Worm (Caenorhabditis elegans) whole organism, L4 larva: ENCODE data around the gene best-2.

ENCODE experiments used
- F37D6.2 ChIP-seq: sonication (generic microtip); optimal IDR thresholded peaks from 2 replicates; lab custom pipeline; 2016; ENCODE audit warnings: mild to moderate bottlenecking, missing genetic modification characterization, missing compliant biosample characterization
- R02D3.7 ChIP-seq: fragments of 150-350 bp; sonication (generic microtip); optimal IDR thresholded peaks from 3 replicates; lab custom pipeline; 2014; ENCODE audit warnings: missing biosample characterization, missing genetic modification characterization
- T26A8.4 ChIP-seq: fragments of 200-800 bp; sonication (Bioruptor generic); IDR thresholded peaks from 2 replicates; pipeline ENCODE4 v1.3.6; 2022; ENCODE audit warnings: missing genetic modification characterization, missing compliant biosample characterization
- Y48G9A.11 ChIP-seq: fragments of 200-800 bp; sonication (Bioruptor generic); IDR thresholded peaks from 2 replicates; pipeline ENCODE4 v1.3.6; 2022; ENCODE audit warnings: missing genetic modification reagents, missing genetic modification characterization, missing compliant biosample characterization
- ZK337.2 ChIP-seq: fragments of 200-800 bp; sonication (Bioruptor generic); IDR thresholded peaks from 2 replicates; pipeline ENCODE4 v1.3.6; 2022; ENCODE audit warnings: missing genetic modification reagents, missing genetic modification characterization, missing compliant biosample characterization
- aha-1 ChIP-seq: fragments of 150-350 bp; peaks from one replicate; lab custom pipeline; 2014; ENCODE audit warnings: missing biosample characterization, missing genetic modification characterization
- aly-2 ChIP-seq: sonication (generic microtip); optimal IDR thresholded peaks from 2 replicates; lab custom pipeline; 2018; ENCODE audit warnings: missing biosample characterization, missing genetic modification characterization
- arid-1 ChIP-seq: fragments of 200-800 bp; sonication (Bioruptor generic); conservative IDR thresholded peaks from 2 replicates; pipeline ENCODE4 v1.3.6; 2022; ENCODE audit warnings: missing genetic modification reagents, missing genetic modification characterization, missing compliant biosample characterization
- ceh-32 ChIP-seq: sonication (generic microtip); optimal IDR thresholded peaks from 2 replicates; lab custom pipeline; 2016; ENCODE audit warnings: mild to moderate bottlenecking, missing genetic modification characterization, missing compliant biosample characterization; ENCODE audit not compliant: poor library complexity
- ceh-62 ChIP-seq: sonication (generic microtip); optimal IDR thresholded peaks from 2 replicates; lab custom pipeline; 2017; ENCODE audit warnings: missing biosample characterization, missing genetic modification characterization
- ces-1 ChIP-seq: fragments of 150-350 bp; sonication (generic microtip); optimal IDR thresholded peaks from 4 replicates; lab custom pipeline; 2014; ENCODE audit warnings: missing biosample characterization, missing genetic modification reagents, missing genetic modification characterization
- cey-2 ChIP-seq: sonication (generic microtip); optimal IDR thresholded peaks from 3 replicates; lab custom pipeline; 2017; ENCODE audit warnings: missing genetic modification characterization, mild to moderate bottlenecking, missing compliant biosample characterization, antibody characterized with exemption, borderline replicate concordance; ENCODE audit not compliant: insufficient read depth
- daf-16 ChIP-seq, 3 experiments: sonication (generic microtip); optimal IDR thresholded peaks; 2 replicates each; lab custom pipeline; 2016 to 2017; ENCODE audit warnings: missing genetic modification characterization in 3 of 3, missing genetic modification reagents in 3 of 3, mild to moderate bottlenecking in 2 of 3, missing compliant biosample characterization in 2 of 3, missing biosample characterization in 1 of 3, moderate library complexity in 1 of 3
- daf-8 ChIP-seq: fragments of 200-800 bp; sonication (Bioruptor generic); IDR thresholded peaks from 2 replicates; pipeline ENCODE4 v1.3.6; 2022; ENCODE audit warnings: missing genetic modification characterization, missing compliant biosample characterization
- dpl-1 ChIP-seq: fragments of 150-350 bp; optimal IDR thresholded peaks from 2 replicates; lab custom pipeline; 2014; ENCODE audit warnings: missing biosample characterization, missing genetic modification reagents, missing genetic modification characterization
- duxl-1 ChIP-seq: sonication (generic microtip); optimal IDR thresholded peaks from 2 replicates; lab custom pipeline; 2016; ENCODE audit warnings: mild to moderate bottlenecking, missing genetic modification characterization, moderate library complexity, missing compliant biosample characterization; ENCODE audit not compliant: poor library complexity
- dve-1 ChIP-seq: sonication (generic microtip); optimal IDR thresholded peaks from 2 replicates; lab custom pipeline; 2017; ENCODE audit warnings: antibody characterized with exemption, mild to moderate bottlenecking, missing genetic modification characterization, missing compliant biosample characterization; ENCODE audit not compliant: insufficient read depth
- egl-27 ChIP-seq: sonication (generic microtip); optimal IDR thresholded peaks from 3 replicates; lab custom pipeline; 2017; ENCODE audit warnings: missing biosample characterization, missing genetic modification reagents, missing genetic modification characterization
- fkh-10 ChIP-seq: fragments of 150-350 bp; optimal IDR thresholded peaks from 2 replicates; lab custom pipeline; 2014; ENCODE audit warnings: missing biosample characterization, missing genetic modification reagents, missing genetic modification characterization
- gei-8 ChIP-seq: fragments of 200-800 bp; sonication (Bioruptor generic); optimal IDR thresholded peaks from 2 replicates; lab custom pipeline; 2018; ENCODE audit warnings: mild to moderate bottlenecking, missing genetic modification characterization, missing compliant biosample characterization
- hif-1 ChIP-seq, 2 experiments: sonication (generic microtip); optimal IDR thresholded peaks; 2 replicates each; lab custom pipeline; 2016 to 2017; ENCODE audit warnings: missing compliant biosample characterization in 2 of 2, missing genetic modification characterization in 2 of 2, missing genetic modification reagents in 2 of 2, missing genotype in 2 of 2, mild to moderate bottlenecking in 1 of 2
- hlh-11 ChIP-seq: fragments of 200-800 bp; sonication (Bioruptor generic); optimal IDR thresholded peaks from 2 replicates; lab custom pipeline; 2018; ENCODE audit warnings: mild to moderate bottlenecking, missing genetic modification characterization, missing compliant biosample characterization
- hlh-30 ChIP-seq: sonication (generic microtip); optimal IDR thresholded peaks from 2 replicates; lab custom pipeline; 2017; ENCODE audit warnings: antibody characterized with exemption, mild to moderate bottlenecking, missing genetic modification characterization, missing compliant biosample characterization; ENCODE audit not compliant: insufficient read depth
- hmg-1.1 ChIP-seq: fragments of 200-800 bp; sonication (Bioruptor generic); IDR thresholded peaks from 2 replicates; pipeline ENCODE4 v1.3.6; 2022; ENCODE audit warnings: missing genetic modification reagents, missing genetic modification characterization, missing compliant biosample characterization
- jun-1 ChIP-seq: fragments of 150-350 bp; optimal IDR thresholded peaks from 2 replicates; lab custom pipeline; 2014; ENCODE audit warnings: missing biosample characterization, missing genetic modification reagents, missing genetic modification characterization
- lin-13 ChIP-seq: fragments of 150-350 bp; optimal IDR thresholded peaks from 2 replicates; lab custom pipeline; 2014; ENCODE audit warnings: missing biosample characterization, missing genetic modification reagents, missing genetic modification characterization
- lin-38 ChIP-seq: fragments of 200-800 bp; sonication (Bioruptor generic); IDR thresholded peaks from 2 replicates; pipeline ENCODE4 v1.3.6; 2022; ENCODE audit warnings: missing genetic modification reagents, missing genetic modification characterization, missing compliant biosample characterization
- lsy-2 ChIP-seq, 2 experiments: fragments of 150-350 bp in 1 of 2; sonication (generic microtip) in 1 of 2; optimal IDR thresholded peaks; 2 replicates each; lab custom pipeline; 2014 to 2017; ENCODE audit warnings: missing biosample characterization in 2 of 2, missing genetic modification characterization in 2 of 2
- mdl-1 ChIP-seq, 2 experiments: fragments of 150-350 bp in 1 of 2; sonication (generic microtip) in 1 of 2; optimal IDR thresholded peaks; 2 replicates each; lab custom pipeline; 2014 to 2017; ENCODE audit warnings: missing biosample characterization in 2 of 2, missing genetic modification characterization in 2 of 2
- mep-1 ChIP-seq: fragments of 150-350 bp; sonication (generic microtip); optimal IDR thresholded peaks from 3 replicates; lab custom pipeline; 2014; ENCODE audit warnings: missing biosample characterization, missing genetic modification characterization
- mes-2 ChIP-seq: sonication (generic microtip); optimal IDR thresholded peaks from 2 replicates; lab custom pipeline; 2016; ENCODE audit warnings: missing genotype, mild to moderate bottlenecking, missing genetic modification characterization, missing compliant biosample characterization; ENCODE audit not compliant: poor library complexity, severe bottlenecking
- nhr-11 ChIP-seq: fragments of 150-350 bp; optimal IDR thresholded peaks from 2 replicates; lab custom pipeline; 2014; ENCODE audit warnings: missing biosample characterization, missing genetic modification characterization
- nhr-28 ChIP-seq: fragments of 150-350 bp; optimal IDR thresholded peaks from 2 replicates; lab custom pipeline; 2014; ENCODE audit warnings: missing biosample characterization, missing genetic modification characterization
- nhr-6 ChIP-seq: fragments of 150-350 bp; optimal IDR thresholded peaks from 2 replicates; lab custom pipeline; 2014; ENCODE audit warnings: missing biosample characterization, missing genetic modification characterization
- nhr-76 ChIP-seq: fragments of 150-350 bp; optimal IDR thresholded peaks from 2 replicates; lab custom pipeline; 2014; ENCODE audit warnings: missing biosample characterization, missing genetic modification characterization
- pha-4 ChIP-seq, 2 experiments: fragments of 150-350 bp in 1 of 2; fragments of 200-800 bp in 1 of 2; sonication (Bioruptor generic) in 1 of 2; IDR thresholded peaks in 1 of 2; optimal IDR thresholded peaks in 1 of 2; 2 replicates each; pipeline versions ENCODE4 v1.3.6 to Lab custom; 2014 to 2022; ENCODE audit warnings: missing genetic modification characterization in 2 of 2, missing genetic modification reagents in 2 of 2, missing biosample characterization in 1 of 2, missing compliant biosample characterization in 1 of 2
- rbr-2 ChIP-seq: sonication (generic microtip); optimal IDR thresholded peaks from 2 replicates; lab custom pipeline; 2016; ENCODE audit warnings: missing genotype, missing genetic modification characterization, missing compliant biosample characterization
- sdz-12 ChIP-seq: fragments of 200-800 bp; sonication (Bioruptor generic); optimal IDR thresholded peaks from 2 replicates; lab custom pipeline; 2018; ENCODE audit warnings: mild to moderate bottlenecking, missing genetic modification characterization, missing compliant biosample characterization
- set-16 ChIP-seq: fragments of 200-800 bp; sonication (Bioruptor generic); IDR thresholded peaks from 2 replicates; pipeline ENCODE4 v1.3.6; 2022; ENCODE audit warnings: missing genetic modification reagents, missing genetic modification characterization, missing compliant biosample characterization
- snpc-1.2 ChIP-seq: fragments of 200-800 bp; sonication (Bioruptor generic); IDR thresholded peaks from 2 replicates; pipeline ENCODE4 v1.3.6; 2022; ENCODE audit warnings: missing genetic modification reagents, missing genetic modification characterization, missing compliant biosample characterization
- snpc-4 ChIP-seq: fragments of 150-350 bp; optimal IDR thresholded peaks from 2 replicates; lab custom pipeline; 2014; ENCODE audit warnings: missing biosample characterization, missing genetic modification characterization
- tag-97 ChIP-seq: fragments of 200-800 bp; sonication (Bioruptor generic); IDR thresholded peaks from 2 replicates; pipeline ENCODE4 v1.3.6; 2022; ENCODE audit warnings: missing genetic modification characterization, missing compliant biosample characterization
- unc-130 ChIP-seq: sonication (generic microtip); optimal IDR thresholded peaks from 2 replicates; lab custom pipeline; 2016; ENCODE audit warnings: missing genetic modification reagents, missing genetic modification characterization, missing compliant biosample characterization
- vab-7 ChIP-seq: fragments of 200-800 bp; sonication (Bioruptor generic); IDR thresholded peaks from 2 replicates; pipeline ENCODE4 v1.3.6; 2022; ENCODE audit warnings: missing genetic modification reagents, missing genetic modification characterization, missing compliant biosample characterization
- zfp-2 ChIP-seq: sonication (generic microtip); optimal IDR thresholded peaks from 2 replicates; lab custom pipeline; 2016; ENCODE audit warnings: mild to moderate bottlenecking, missing genetic modification characterization, missing compliant biosample characterization
- zip-2 ChIP-seq: fragments of 150-350 bp; optimal IDR thresholded peaks from 2 replicates; lab custom pipeline; 2014; ENCODE audit warnings: missing biosample characterization, missing genetic modification characterization
- ztf-7 ChIP-seq: fragments of 150-350 bp; optimal IDR thresholded peaks from 2 replicates; lab custom pipeline; 2014; ENCODE audit warnings: missing biosample characterization, missing genetic modification characterization

Gene best-2

ce11 chrIV:13100415-13100814 is 12.5 kb downstream of the best-2 start, which contains the start of gene fask-1:
TSS of gene fask-1 (plus strand) at chrIV:13100715.
- no peak for TF ChIP-seq ZK337.2 (GFP tag; lab: Robert Waterston, UW)
- TF ChIP-seq lin-38 (GFP tag; lab: Robert Waterston, UW), result 0 out of 2 replicates have a peak, but pooled peaks have one; percentile 39

DNA sequence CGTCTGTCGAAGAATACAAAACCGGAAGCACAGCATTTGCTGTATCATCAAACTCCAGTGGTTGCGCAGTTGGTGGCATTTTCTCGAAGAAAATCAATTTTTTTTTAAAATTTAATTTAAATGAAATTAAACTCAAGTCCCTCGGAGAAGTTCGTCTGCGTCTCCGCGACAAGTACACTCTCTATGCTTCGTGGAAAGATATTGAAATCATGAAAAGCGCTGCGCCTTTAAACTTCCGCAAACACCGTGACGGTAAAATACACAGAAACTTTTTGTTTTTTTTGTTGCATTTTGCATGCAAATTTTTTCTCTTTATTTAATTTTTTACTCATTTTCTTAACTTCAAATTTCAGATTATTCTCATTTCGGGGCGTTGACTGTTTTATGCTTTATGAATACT is 14.2 kb downstream of the best-2 start, which contains the start of the genes dli-1, tin-9.2 and exos-4.1:
TSS of gene dli-1 (minus strand) at position 141 of the 400 bp plus-strand sequence.
TSS of gene tin-9.2 (plus strand) at position 344 of the 400 bp plus-strand sequence.
TSS of gene exos-4.1 (plus strand) at position 348 of the 400 bp plus-strand sequence.
- no peak for TF ChIP-seq egl-27 (tag; lab: Kevin White, UChicago)
- peak; percentile 81 for TF ChIP-seq lin-38 (GFP tag; lab: Robert Waterston, UW)
- TF ChIP-seq jun-1 (tag; lab: Kevin White, UChicago), result no peak
- TF ChIP-seq hmg-1.1 (GFP tag; lab: Robert Waterston, UW), result peak; percentile 65
- no peak for TF ChIP-seq snpc-4 (tag; lab: Kevin White, UChicago)
- no peak for TF ChIP-seq ztf-7 (tag; lab: Kevin White, UChicago)
- TF ChIP-seq dve-1, result peak; percentile 44
- TF ChIP-seq mes-2 (tag; lab: Kevin White, UChicago), result peak; percentile 80
- peak; percentile 33 for TF ChIP-seq duxl-1 (tag; lab: Kevin White, UChicago)
- peak; percentile 52 for TF ChIP-seq hlh-11 (tag; lab: Kevin White, UChicago)
- TF ChIP-seq dpl-1 (GFP tag; lab: Kevin White, UChicago), result peak; percentile 78
- no peak for TF ChIP-seq set-16 (GFP tag; lab: Robert Waterston, UW)
- TF ChIP-seq nhr-28, result no peak
- no peak for TF ChIP-seq mdl-1 (tag; optimal IDR thresholded peaks at IDR 0.05; lab: Kevin White, UChicago)
- no peak for TF ChIP-seq daf-16 (GFP tag; optimal IDR thresholded peaks at IDR 0.05; lab: Kevin White, UChicago)
- peak; percentile 35 for TF ChIP-seq daf-16 (tag; optimal IDR thresholded peaks at IDR 0.05; lab: Kevin White, UChicago)
- no peak for TF ChIP-seq vab-7 (GFP tag; lab: Robert Waterston, UW)
- TF ChIP-seq aly-2 (tag; lab: Kevin White, UChicago), result no peak
- TF ChIP-seq zfp-2, result no peak
- no peak for TF ChIP-seq tag-97 (GFP tag; lab: Robert Waterston, UW)
- peak; percentile 69 for TF ChIP-seq mep-1 (tag; lab: Kevin White, UChicago)
- peak; percentile 7 for TF ChIP-seq nhr-11
- no peak for TF ChIP-seq ZK337.2 (GFP tag; lab: Robert Waterston, UW)
- peak; percentile 3 for TF ChIP-seq ces-1
- TF ChIP-seq pha-4 (GFP tag; IDR thresholded peaks at IDR 0.05; lab: Robert Waterston, UW), result 0 out of 2 replicates have a peak, but pooled peaks have one; percentile 33
- no peak for TF ChIP-seq pha-4 (tag; optimal IDR thresholded peaks at IDR 0.05; lab: Kevin White, UChicago)
- no peak for TF ChIP-seq T26A8.4 (GFP tag; lab: Robert Waterston, UW)
- TF ChIP-seq rbr-2 (tag; lab: Kevin White, UChicago), result peak; percentile 68
- TF ChIP-seq ceh-32, result no peak
- peak in 1 of 2 experiments; percentile 15 for TF ChIP-seq hif-1 (tag; optimal IDR thresholded peaks at IDR 0.05; lab: Kevin White, UChicago)
- TF ChIP-seq daf-8 (GFP tag; lab: Robert Waterston, UW), result no peak
- TF ChIP-seq lsy-2 (tag; optimal IDR thresholded peaks at IDR 0.05; lab: Kevin White, UChicago), result peak in 1 of 2 experiments; percentile 89
- peak; percentile 46 for TF ChIP-seq hlh-30 (tag; lab: Kevin White, UChicago)
- no peak for TF ChIP-seq Y48G9A.11 (GFP tag; lab: Robert Waterston, UW)
- TF ChIP-seq nhr-6 (tag; lab: Kevin White, UChicago), result peak; percentile 42
- TF ChIP-seq R02D3.7 (tag; lab: Kevin White, UChicago), result no peak
- TF ChIP-seq cey-2 (tag; lab: Kevin White, UChicago), result no peak
- TF ChIP-seq zip-2 (tag; lab: Kevin White, UChicago), result no peak
- peak; percentile 9 for TF ChIP-seq F37D6.2 (tag; lab: Kevin White, UChicago)
- no peak for TF ChIP-seq ceh-62 (tag; lab: Kevin White, UChicago)
- peak; percentile 42 for TF ChIP-seq arid-1
- no peak for TF ChIP-seq aha-1 (tag; lab: Kevin White, UChicago)
- TF ChIP-seq sdz-12, result no peak
- no peak for TF ChIP-seq nhr-76 (tag; lab: Kevin White, UChicago)
- TF ChIP-seq unc-130 (GFP tag; lab: Kevin White, UChicago), result peak; percentile 28
- no peak for TF ChIP-seq lin-13 (GFP tag; lab: Kevin White, UChicago)
- no peak for TF ChIP-seq gei-8 (GFP tag; lab: Kevin White, UChicago)
- TF ChIP-seq fkh-10, result peak; percentile 34
- TF ChIP-seq snpc-1.2, result peak; percentile 80
